Worm (Caenorhabditis elegans) whole organism, L4/young adult: ENCODE data around the gene T04B2.3.

Experiments used
- W03F9.2 ChIP-seq: fragments of 150-350 bp; optimal IDR thresholded peaks from 2 replicates; lab custom pipeline; 2014; ENCODE audit warnings: missing biosample characterization, missing genetic modification characterization
- dao-5 ChIP-seq: sonication (generic microtip); optimal IDR thresholded peaks from 2 replicates; lab custom pipeline; 2016; ENCODE audit warnings: missing genotype, missing genetic modification characterization, moderate library complexity, missing compliant biosample characterization
- him-1 ChIP-seq: sonication (generic microtip); optimal IDR thresholded peaks from 2 replicates; lab custom pipeline; 2016; ENCODE audit warnings: missing genotype, missing genetic modification reagents, missing genetic modification characterization, missing compliant biosample characterization

DNA sequence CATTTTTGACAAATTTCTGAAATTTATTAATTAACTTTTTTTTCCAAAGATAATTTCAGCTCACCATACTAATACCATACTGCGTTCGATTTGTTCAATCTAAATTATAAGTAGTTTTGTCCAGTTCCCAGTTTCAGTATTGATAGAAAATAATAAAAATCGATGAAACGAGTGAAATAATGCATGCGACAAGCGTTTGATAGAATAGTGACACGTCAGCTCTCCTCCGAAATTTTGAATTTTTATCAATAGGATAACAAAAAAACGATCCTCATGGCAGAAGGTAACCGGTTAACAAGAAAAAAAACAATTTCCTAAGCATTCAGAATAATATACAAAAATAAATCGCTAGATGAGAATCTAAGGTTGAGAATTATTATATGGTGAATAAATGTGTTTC, 45.5 kb upstream of the T04B2.3 start, which contains the start of gene C47E12.3:
- TF ChIP-seq W03F9.2 (tag; lab: Kevin White, UChicago): no peak
- TF ChIP-seq him-1 (tag; lab: Kevin White, UChicago): no peak
- TF ChIP-seq dao-5 (tag; lab: Kevin White, UChicago): no peak
